Worm (Caenorhabditis elegans) whole organism, L2 larva: ENCODE results near the gene fbxa-81.

Experiments used
- C34F6.9 ChIP-seq: fragments of 150-350 bp; optimal IDR thresholded peaks from 2 replicates; lab custom pipeline; 2014; ENCODE audit warnings: missing biosample characterization, missing genetic modification characterization
- F13H6.1 ChIP-seq: sonication (generic microtip); optimal IDR thresholded peaks from 2 replicates; lab custom pipeline; 2016; ENCODE audit warnings: missing genetic modification characterization, missing compliant biosample characterization
- R02D3.7 ChIP-seq: fragments of 150-350 bp; optimal IDR thresholded peaks from 2 replicates; lab custom pipeline; 2014; ENCODE audit warnings: missing biosample characterization, missing genetic modification characterization
- Y55F3AM.14 ChIP-seq: fragments of 200-800 bp; sonication (Bioruptor generic); optimal IDR thresholded peaks from 2 replicates; lab custom pipeline; 2018; ENCODE audit warnings: mild to moderate bottlenecking, missing genetic modification characterization, missing compliant biosample characterization
- alr-1 ChIP-seq: fragments of 150-350 bp; optimal IDR thresholded peaks from 2 replicates; lab custom pipeline; 2014; ENCODE audit warnings: missing biosample characterization, missing genetic modification characterization
- aly-2 ChIP-seq: fragments of 150-350 bp; optimal IDR thresholded peaks from 2 replicates; lab custom pipeline; 2014; ENCODE audit warnings: missing biosample characterization, missing genetic modification characterization
- ama-1 ChIP-seq: fragments of 150-350 bp; optimal IDR thresholded peaks from 2 replicates; lab custom pipeline; 2018; ENCODE audit warnings: inconsistent platforms
- blmp-1 ChIP-seq: sonication (generic microtip); optimal IDR thresholded peaks from 2 replicates; lab custom pipeline; 2017; ENCODE audit warnings: missing genetic modification characterization, mild to moderate bottlenecking, missing compliant biosample characterization, antibody characterized with exemption, moderate library complexity; ENCODE audit not compliant: insufficient read depth
- ceh-16 ChIP-seq: fragments of 150-350 bp; optimal IDR thresholded peaks from 2 replicates; lab custom pipeline; 2014; ENCODE audit warnings: missing biosample characterization, missing genetic modification characterization
- crh-2 ChIP-seq: sonication (generic microtip); optimal IDR thresholded peaks from 2 replicates; lab custom pipeline; 2017; ENCODE audit warnings: missing biosample characterization, missing genetic modification characterization
- dmd-4 ChIP-seq: sonication (generic microtip); optimal IDR thresholded peaks from 2 replicates; lab custom pipeline; 2017; ENCODE audit warnings: missing biosample characterization, missing genetic modification characterization
- egl-27 ChIP-seq: sonication (generic microtip); optimal IDR thresholded peaks from 3 replicates; lab custom pipeline; 2017; ENCODE audit warnings: missing biosample characterization, missing genetic modification reagents, missing genetic modification characterization
- elt-1 ChIP-seq: fragments of 150-350 bp; optimal IDR thresholded peaks from 2 replicates; lab custom pipeline; 2014; ENCODE audit warnings: missing biosample characterization, missing genetic modification characterization
- elt-3 ChIP-seq: sonication (generic microtip); optimal IDR thresholded peaks from 2 replicates; lab custom pipeline; 2017; ENCODE audit warnings: missing biosample characterization, missing genetic modification characterization
- fos-1 ChIP-seq: fragments of 150-350 bp; optimal IDR thresholded peaks from 2 replicates; lab custom pipeline; 2014; ENCODE audit warnings: missing biosample characterization, missing genetic modification characterization
- gmeb-1 ChIP-seq: fragments of 150-350 bp; optimal IDR thresholded peaks from 2 replicates; lab custom pipeline; 2014; ENCODE audit warnings: missing biosample characterization, missing genetic modification characterization
- lin-11 ChIP-seq: fragments of 150-350 bp; sonication (generic microtip); optimal IDR thresholded peaks from 2 replicates; lab custom pipeline; 2014; ENCODE audit warnings: missing biosample characterization, missing genetic modification characterization, inconsistent platforms, mixed read lengths
- lin-13 ChIP-seq: fragments of 150-350 bp; optimal IDR thresholded peaks from 2 replicates; lab custom pipeline; 2014; ENCODE audit warnings: missing biosample characterization, missing genetic modification reagents, missing genetic modification characterization
- lin-39 ChIP-seq: fragments of 150-350 bp; optimal IDR thresholded peaks from 2 replicates; lab custom pipeline; 2014; ENCODE audit warnings: missing biosample characterization, missing genetic modification reagents, missing genetic modification characterization
- lsy-2 ChIP-seq, 2 experiments: fragments of 150-350 bp in 1 of 2; sonication (generic microtip) in 1 of 2; optimal IDR thresholded peaks; 2 replicates each; lab custom pipeline; 2014 to 2017; ENCODE audit warnings: missing biosample characterization in 2 of 2, missing genetic modification characterization in 2 of 2
- mab-5 ChIP-seq: fragments of 150-350 bp; optimal IDR thresholded peaks from 2 replicates; lab custom pipeline; 2014; ENCODE audit warnings: missing biosample characterization, missing genetic modification characterization
- mbf-1 ChIP-seq: sonication (generic microtip); optimal IDR thresholded peaks from 2 replicates; lab custom pipeline; 2017; ENCODE audit warnings: missing biosample characterization, missing genetic modification characterization
- mdl-1 ChIP-seq, 2 experiments: fragments of 150-350 bp in 1 of 2; sonication (generic microtip) in 1 of 2; optimal IDR thresholded peaks; 2 replicates each; lab custom pipeline; 2017; ENCODE audit warnings: missing biosample characterization in 2 of 2, missing genetic modification characterization in 2 of 2
- nhr-10 ChIP-seq: sonication (generic microtip); optimal IDR thresholded peaks from 2 replicates; lab custom pipeline; 2017; ENCODE audit warnings: missing biosample characterization, missing genetic modification characterization
- nhr-11 ChIP-seq: fragments of 150-350 bp; optimal IDR thresholded peaks from 2 replicates; lab custom pipeline; 2014; ENCODE audit warnings: missing biosample characterization, missing genetic modification characterization
- nhr-12 ChIP-seq: fragments of 150-350 bp; optimal IDR thresholded peaks from 2 replicates; lab custom pipeline; 2014; ENCODE audit warnings: missing biosample characterization, missing genetic modification characterization
- nhr-129 ChIP-seq: fragments of 150-350 bp; optimal IDR thresholded peaks from 2 replicates; lab custom pipeline; 2014; ENCODE audit warnings: missing biosample characterization, missing genetic modification characterization
- nhr-21 ChIP-seq: fragments of 150-350 bp; optimal IDR thresholded peaks from 2 replicates; lab custom pipeline; 2014; ENCODE audit warnings: missing biosample characterization, missing genetic modification characterization
- nhr-23 ChIP-seq: fragments of 150-350 bp; optimal IDR thresholded peaks from 2 replicates; lab custom pipeline; 2014; ENCODE audit warnings: missing biosample characterization, missing genetic modification reagents, missing genetic modification characterization
- nhr-237 ChIP-seq: fragments of 150-350 bp; optimal IDR thresholded peaks from 2 replicates; lab custom pipeline; 2014; ENCODE audit warnings: missing biosample characterization, missing genetic modification characterization
- nhr-25 ChIP-seq: fragments of 150-350 bp; sonication (generic microtip); optimal IDR thresholded peaks from 3 replicates; lab custom pipeline; 2014; ENCODE audit warnings: missing biosample characterization, missing genetic modification characterization
- nhr-6 ChIP-seq: fragments of 150-350 bp; optimal IDR thresholded peaks from 2 replicates; lab custom pipeline; 2014; ENCODE audit warnings: missing biosample characterization, missing genetic modification characterization
- nhr-77 ChIP-seq: fragments of 150-350 bp; optimal IDR thresholded peaks from 2 replicates; lab custom pipeline; 2014; ENCODE audit warnings: missing biosample characterization, missing genetic modification characterization
- peb-1 ChIP-seq: fragments of 150-350 bp; optimal IDR thresholded peaks from 2 replicates; lab custom pipeline; 2014; ENCODE audit warnings: missing biosample characterization, missing genetic modification characterization
- sem-4 ChIP-seq: fragments of 150-350 bp; optimal IDR thresholded peaks from 2 replicates; lab custom pipeline; 2014; ENCODE audit warnings: missing biosample characterization, missing genetic modification reagents, missing genetic modification characterization
- skn-1 ChIP-seq: sonication (generic microtip); optimal IDR thresholded peaks from 2 replicates; lab custom pipeline; 2017; ENCODE audit warnings: missing biosample characterization, missing genetic modification characterization
- sma-3 ChIP-seq: sonication (generic microtip); optimal IDR thresholded peaks from 2 replicates; lab custom pipeline; 2016; ENCODE audit warnings: missing genetic modification reagents, missing genetic modification characterization, missing compliant biosample characterization
- sma-9 ChIP-seq, 2 experiments: fragments of 150-350 bp in 1 of 2; sonication (generic microtip) in 1 of 2; optimal IDR thresholded peaks; 2 replicates each; lab custom pipeline; 2014 to 2016; ENCODE audit warnings: missing genetic modification characterization in 2 of 2, mild to moderate bottlenecking in 1 of 2, missing biosample characterization in 1 of 2, missing compliant biosample characterization in 1 of 2, missing genetic modification reagents in 1 of 2, moderate library complexity in 1 of 2
- unc-39 ChIP-seq: fragments of 150-350 bp; optimal IDR thresholded peaks from 2 replicates; lab custom pipeline; 2014; ENCODE audit warnings: missing biosample characterization, missing genetic modification characterization
- unc-55 ChIP-seq: fragments of 150-350 bp; sonication (generic microtip); optimal IDR thresholded peaks from 3 replicates; lab custom pipeline; 2014; ENCODE audit warnings: missing biosample characterization, missing genetic modification reagents, missing genetic modification characterization
- unc-62 ChIP-seq: fragments of 150-350 bp; optimal IDR thresholded peaks from 2 replicates; lab custom pipeline; 2014; ENCODE audit warnings: missing biosample characterization, missing genetic modification reagents, missing genetic modification characterization
- zag-1 ChIP-seq: fragments of 150-350 bp; optimal IDR thresholded peaks from 2 replicates; lab custom pipeline; 2014; ENCODE audit warnings: missing biosample characterization, missing genetic modification characterization
- ztf-1 ChIP-seq: fragments of 200-800 bp; sonication (Bioruptor generic); conservative IDR thresholded peaks from 2 replicates; pipeline ENCODE4 v1.3.6; 2022; ENCODE audit warnings: missing genetic modification characterization, missing compliant biosample characterization
- ztf-4 ChIP-seq: fragments of 150-350 bp; optimal IDR thresholded peaks from 2 replicates; lab custom pipeline; 2014; ENCODE audit warnings: missing biosample characterization, missing genetic modification characterization

Gene fbxa-81

ce11 chrX:14513462-14513861 is 28.4 kb downstream of the fbxa-81 start:
- TF ChIP-seq ztf-1 (no peak), blmp-1 (no peak), sem-4 (tag; lab: Kevin White, UChicago) (no peak), F13H6.1 (peak; percentile 10), skn-1 (no peak), nhr-129 (tag; lab: Kevin White, UChicago) (peak; percentile 34), C34F6.9 (tag; lab: Kevin White, UChicago) (peak; percentile 76), crh-2 (peak; percentile 16), sma-3 (GFP tag; lab: Kevin White, UChicago) (no peak), nhr-10 (tag; lab: Kevin White, UChicago) (no peak), alr-1 (tag; lab: Kevin White, UChicago) (no peak), dmd-4 (tag; lab: Kevin White, UChicago) (no peak), unc-39 (tag; lab: Kevin White, UChicago) (no peak), sma-9 (GFP tag; optimal IDR thresholded peaks at IDR 0.05; lab: Kevin White, UChicago) (peak; percentile 5), sma-9 (tag; optimal IDR thresholded peaks at IDR 0.05; lab: Kevin White, UChicago) (no peak), nhr-12 (no peak), unc-55 (peak; percentile 62), aly-2 (tag; lab: Kevin White, UChicago) (no peak), ama-1 (lab: Kevin White, UChicago) (no peak), fos-1 (tag; lab: Kevin White, UChicago) (no peak), mab-5 (tag; lab: Kevin White, UChicago) (peak; percentile 48), nhr-77 (tag; lab: Kevin White, UChicago) (no peak), nhr-25 (tag; lab: Kevin White, UChicago) (no peak), lsy-2 (tag; optimal IDR thresholded peaks at IDR 0.05; lab: Kevin White, UChicago) (peak in 1 of 2 experiments; percentile 9), mdl-1 (tag; optimal IDR thresholded peaks at IDR 0.05; lab: Kevin White, UChicago) (no peak), lin-11 (tag; lab: Kevin White, UChicago) (no peak)

- TF ChIP-seq lsy-2 (tag; optimal IDR thresholded peaks at IDR 0.05; lab: Kevin White, UChicago) (no peak), nhr-23 (tag; lab: Kevin White, UChicago) (no peak), sma-3 (GFP tag; lab: Kevin White, UChicago) (no peak), mdl-1 (tag; optimal IDR thresholded peaks at IDR 0.05; lab: Kevin White, UChicago) (no peak), unc-55 (no peak)
Observed at ce11 chrX:14512817-14513216, 29.1 kb downstream of the fbxa-81 start, which contains the start of gene fbxa-141. TSS of gene fbxa-141 (minus strand) at chrX:14512917.

- TF ChIP-seq nhr-129 (tag; lab: Kevin White, UChicago) (peak; percentile 75), skn-1 (no peak)
Observed at ce11 chrX:14510358-14510757, 31.5 kb downstream of the fbxa-81 start.

- TF ChIP-seq nhr-77 (tag; lab: Kevin White, UChicago) (no peak), ztf-1 (no peak), crh-2 (peak; percentile 46), ceh-16 (tag; lab: Kevin White, UChicago) (peak; percentile 67), nhr-23 (tag; lab: Kevin White, UChicago) (no peak), lin-39 (tag; lab: Kevin White, UChicago) (no peak), F13H6.1 (peak; percentile 81), aly-2 (tag; lab: Kevin White, UChicago) (no peak), blmp-1 (peak; percentile 73), unc-55 (no peak), Y55F3AM.14 (GFP tag; lab: Kevin White, UChicago) (no peak), dmd-4 (tag; lab: Kevin White, UChicago) (no peak), lin-11 (tag; lab: Kevin White, UChicago) (no peak), nhr-11 (tag; lab: Kevin White, UChicago) (no peak), mbf-1 (tag; lab: Kevin White, UChicago) (no peak), alr-1 (tag; lab: Kevin White, UChicago) (no peak), elt-1 (tag; lab: Kevin White, UChicago) (peak; percentile 46), sma-9 (GFP tag; optimal IDR thresholded peaks at IDR 0.05; lab: Kevin White, UChicago) (peak; percentile 93), sma-9 (tag; optimal IDR thresholded peaks at IDR 0.05; lab: Kevin White, UChicago) (no peak), nhr-237 (no peak), lin-13 (GFP tag; lab: Kevin White, UChicago) (peak; percentile 24), nhr-21 (tag; lab: Kevin White, UChicago) (peak; percentile 84), egl-27 (tag; lab: Kevin White, UChicago) (peak; percentile 91), peb-1 (no peak), zag-1 (no peak), nhr-6 (tag; lab: Kevin White, UChicago) (peak; percentile 51), nhr-12 (no peak), sem-4 (tag; lab: Kevin White, UChicago) (peak; percentile 78), R02D3.7 (tag; lab: Kevin White, UChicago) (no peak), lsy-2 (tag; optimal IDR thresholded peaks at IDR 0.05; lab: Kevin White, UChicago) (peak in 1 of 2 experiments; percentile 64), unc-62 (GFP tag; lab: Kevin White, UChicago) (peak; percentile 74), gmeb-1 (tag; lab: Kevin White, UChicago) (no peak), nhr-10 (tag; lab: Kevin White, UChicago) (no peak), mab-5 (tag; lab: Kevin White, UChicago) (no peak), ama-1 (lab: Kevin White, UChicago) (no peak), mdl-1 (tag; optimal IDR thresholded peaks at IDR 0.05; lab: Kevin White, UChicago) (peak in 1 of 2 experiments; percentile 10), ztf-4 (tag; lab: Kevin White, UChicago) (peak; percentile 24), nhr-129 (tag; lab: Kevin White, UChicago) (peak; percentile 82), elt-3 (no peak)
Observed at ce11 chrX:14508823-14509259, 33.1 kb downstream of the fbxa-81 start.
